Worm (Caenorhabditis elegans) whole organism, L2 larva: ENCODE data around the gene Y57A10A.2.

Experiments used
- C34F6.9 ChIP-seq: fragments of 150-350 bp; optimal IDR thresholded peaks from 2 replicates; lab custom pipeline; 2014; ENCODE audit warnings: missing biosample characterization, missing genetic modification characterization
- F13H6.1 ChIP-seq: sonication (generic microtip); optimal IDR thresholded peaks from 2 replicates; lab custom pipeline; 2016; ENCODE audit warnings: missing genetic modification characterization, missing compliant biosample characterization
- R02D3.7 ChIP-seq: fragments of 150-350 bp; optimal IDR thresholded peaks from 2 replicates; lab custom pipeline; 2014; ENCODE audit warnings: missing biosample characterization, missing genetic modification characterization
- Y55F3AM.14 ChIP-seq: fragments of 200-800 bp; sonication (Bioruptor generic); optimal IDR thresholded peaks from 2 replicates; lab custom pipeline; 2018; ENCODE audit warnings: mild to moderate bottlenecking, missing genetic modification characterization, missing compliant biosample characterization
- ZK546.5 ChIP-seq: sonication (generic microtip); optimal IDR thresholded peaks from 2 replicates; lab custom pipeline; 2017; ENCODE audit warnings: missing biosample characterization, missing genetic modification characterization
- aly-2 ChIP-seq: fragments of 150-350 bp; optimal IDR thresholded peaks from 2 replicates; lab custom pipeline; 2014; ENCODE audit warnings: missing biosample characterization, missing genetic modification characterization
- ama-1 ChIP-seq: fragments of 150-350 bp; optimal IDR thresholded peaks from 2 replicates; lab custom pipeline; 2018; ENCODE audit warnings: inconsistent platforms
- blmp-1 ChIP-seq: sonication (generic microtip); optimal IDR thresholded peaks from 2 replicates; lab custom pipeline; 2017; ENCODE audit warnings: missing genetic modification characterization, mild to moderate bottlenecking, missing compliant biosample characterization, antibody characterized with exemption, moderate library complexity; ENCODE audit not compliant: insufficient read depth
- ceh-16 ChIP-seq: fragments of 150-350 bp; optimal IDR thresholded peaks from 2 replicates; lab custom pipeline; 2014; ENCODE audit warnings: missing biosample characterization, missing genetic modification characterization
- ceh-82 ChIP-seq: fragments of 150-350 bp; optimal IDR thresholded peaks from 2 replicates; lab custom pipeline; 2014; ENCODE audit warnings: missing biosample characterization, missing genetic modification characterization
- dmd-4 ChIP-seq: sonication (generic microtip); optimal IDR thresholded peaks from 2 replicates; lab custom pipeline; 2017; ENCODE audit warnings: missing biosample characterization, missing genetic modification characterization
- egl-27 ChIP-seq: sonication (generic microtip); optimal IDR thresholded peaks from 3 replicates; lab custom pipeline; 2017; ENCODE audit warnings: missing biosample characterization, missing genetic modification reagents, missing genetic modification characterization
- elt-1 ChIP-seq: fragments of 150-350 bp; optimal IDR thresholded peaks from 2 replicates; lab custom pipeline; 2014; ENCODE audit warnings: missing biosample characterization, missing genetic modification characterization
- elt-3 ChIP-seq: sonication (generic microtip); optimal IDR thresholded peaks from 2 replicates; lab custom pipeline; 2017; ENCODE audit warnings: missing biosample characterization, missing genetic modification characterization
- fos-1 ChIP-seq: fragments of 150-350 bp; optimal IDR thresholded peaks from 2 replicates; lab custom pipeline; 2014; ENCODE audit warnings: missing biosample characterization, missing genetic modification characterization
- gmeb-1 ChIP-seq: fragments of 150-350 bp; optimal IDR thresholded peaks from 2 replicates; lab custom pipeline; 2014; ENCODE audit warnings: missing biosample characterization, missing genetic modification characterization
- lin-11 ChIP-seq: fragments of 150-350 bp; sonication (generic microtip); optimal IDR thresholded peaks from 2 replicates; lab custom pipeline; 2014; ENCODE audit warnings: missing biosample characterization, missing genetic modification characterization, inconsistent platforms, mixed read lengths
- lin-13 ChIP-seq: fragments of 150-350 bp; optimal IDR thresholded peaks from 2 replicates; lab custom pipeline; 2014; ENCODE audit warnings: missing biosample characterization, missing genetic modification reagents, missing genetic modification characterization
- lin-39 ChIP-seq: fragments of 150-350 bp; optimal IDR thresholded peaks from 2 replicates; lab custom pipeline; 2014; ENCODE audit warnings: missing biosample characterization, missing genetic modification reagents, missing genetic modification characterization
- lsy-2 ChIP-seq, 2 experiments: fragments of 150-350 bp in 1 of 2; sonication (generic microtip) in 1 of 2; optimal IDR thresholded peaks; 2 replicates each; lab custom pipeline; 2014 to 2017; ENCODE audit warnings: missing biosample characterization in 2 of 2, missing genetic modification characterization in 2 of 2
- mbf-1 ChIP-seq: sonication (generic microtip); optimal IDR thresholded peaks from 2 replicates; lab custom pipeline; 2017; ENCODE audit warnings: missing biosample characterization, missing genetic modification characterization
- mdl-1 ChIP-seq, 2 experiments: fragments of 150-350 bp in 1 of 2; sonication (generic microtip) in 1 of 2; optimal IDR thresholded peaks; 2 replicates each; lab custom pipeline; 2017; ENCODE audit warnings: missing biosample characterization in 2 of 2, missing genetic modification characterization in 2 of 2
- nhr-10 ChIP-seq: sonication (generic microtip); optimal IDR thresholded peaks from 2 replicates; lab custom pipeline; 2017; ENCODE audit warnings: missing biosample characterization, missing genetic modification characterization
- nhr-11 ChIP-seq: fragments of 150-350 bp; optimal IDR thresholded peaks from 2 replicates; lab custom pipeline; 2014; ENCODE audit warnings: missing biosample characterization, missing genetic modification characterization
- nhr-129 ChIP-seq: fragments of 150-350 bp; optimal IDR thresholded peaks from 2 replicates; lab custom pipeline; 2014; ENCODE audit warnings: missing biosample characterization, missing genetic modification characterization
- nhr-21 ChIP-seq: fragments of 150-350 bp; optimal IDR thresholded peaks from 2 replicates; lab custom pipeline; 2014; ENCODE audit warnings: missing biosample characterization, missing genetic modification characterization
- nhr-23 ChIP-seq: fragments of 150-350 bp; optimal IDR thresholded peaks from 2 replicates; lab custom pipeline; 2014; ENCODE audit warnings: missing biosample characterization, missing genetic modification reagents, missing genetic modification characterization
- nhr-237 ChIP-seq: fragments of 150-350 bp; optimal IDR thresholded peaks from 2 replicates; lab custom pipeline; 2014; ENCODE audit warnings: missing biosample characterization, missing genetic modification characterization
- nhr-25 ChIP-seq: fragments of 150-350 bp; sonication (generic microtip); optimal IDR thresholded peaks from 3 replicates; lab custom pipeline; 2014; ENCODE audit warnings: missing biosample characterization, missing genetic modification characterization
- nhr-77 ChIP-seq: fragments of 150-350 bp; optimal IDR thresholded peaks from 2 replicates; lab custom pipeline; 2014; ENCODE audit warnings: missing biosample characterization, missing genetic modification characterization
- peb-1 ChIP-seq: fragments of 150-350 bp; optimal IDR thresholded peaks from 2 replicates; lab custom pipeline; 2014; ENCODE audit warnings: missing biosample characterization, missing genetic modification characterization
- sem-4 ChIP-seq: fragments of 150-350 bp; optimal IDR thresholded peaks from 2 replicates; lab custom pipeline; 2014; ENCODE audit warnings: missing biosample characterization, missing genetic modification reagents, missing genetic modification characterization
- skn-1 ChIP-seq: sonication (generic microtip); optimal IDR thresholded peaks from 2 replicates; lab custom pipeline; 2017; ENCODE audit warnings: missing biosample characterization, missing genetic modification characterization
- sma-3 ChIP-seq: sonication (generic microtip); optimal IDR thresholded peaks from 2 replicates; lab custom pipeline; 2016; ENCODE audit warnings: missing genetic modification reagents, missing genetic modification characterization, missing compliant biosample characterization
- sma-9 ChIP-seq, 2 experiments: fragments of 150-350 bp in 1 of 2; sonication (generic microtip) in 1 of 2; optimal IDR thresholded peaks; 2 replicates each; lab custom pipeline; 2014 to 2016; ENCODE audit warnings: missing genetic modification characterization in 2 of 2, mild to moderate bottlenecking in 1 of 2, missing biosample characterization in 1 of 2, missing compliant biosample characterization in 1 of 2, missing genetic modification reagents in 1 of 2, moderate library complexity in 1 of 2
- snpc-4 ChIP-seq: fragments of 150-350 bp; optimal IDR thresholded peaks from 2 replicates; lab custom pipeline; 2014; ENCODE audit warnings: missing biosample characterization, missing genetic modification characterization
- unc-39 ChIP-seq: fragments of 150-350 bp; optimal IDR thresholded peaks from 2 replicates; lab custom pipeline; 2014; ENCODE audit warnings: missing biosample characterization, missing genetic modification characterization
- unc-55 ChIP-seq: fragments of 150-350 bp; sonication (generic microtip); optimal IDR thresholded peaks from 3 replicates; lab custom pipeline; 2014; ENCODE audit warnings: missing biosample characterization, missing genetic modification reagents, missing genetic modification characterization
- unc-62 ChIP-seq: fragments of 150-350 bp; optimal IDR thresholded peaks from 2 replicates; lab custom pipeline; 2014; ENCODE audit warnings: missing biosample characterization, missing genetic modification reagents, missing genetic modification characterization
- zag-1 ChIP-seq: fragments of 150-350 bp; optimal IDR thresholded peaks from 2 replicates; lab custom pipeline; 2014; ENCODE audit warnings: missing biosample characterization, missing genetic modification characterization
- ztf-1 ChIP-seq: fragments of 200-800 bp; sonication (Bioruptor generic); conservative IDR thresholded peaks from 2 replicates; pipeline ENCODE4 v1.3.6; 2022; ENCODE audit warnings: missing genetic modification characterization, missing compliant biosample characterization
- ztf-11 ChIP-seq: sonication (generic microtip); optimal IDR thresholded peaks from 2 replicates; lab custom pipeline; 2017; ENCODE audit warnings: missing biosample characterization, missing genetic modification characterization
- ztf-4 ChIP-seq: fragments of 150-350 bp; optimal IDR thresholded peaks from 2 replicates; lab custom pipeline; 2014; ENCODE audit warnings: missing biosample characterization, missing genetic modification characterization

The Y57A10A.2 gene

ce11 chrII:12147331-12147730 is at the start of gene Y57A10A.2:
Gene Y57A10A.2 (plus strand): TSS chrII:12147631.
- no peak for TF ChIP-seq mbf-1
- no peak for TF ChIP-seq ztf-1
- TF ChIP-seq lin-11 (tag; lab: Kevin White, UChicago): no peak
- TF ChIP-seq nhr-23 (tag; lab: Kevin White, UChicago): no peak
- TF ChIP-seq nhr-237 (tag; lab: Kevin White, UChicago): no peak
- no peak for TF ChIP-seq ceh-82 (tag; lab: Kevin White, UChicago)
- TF ChIP-seq gmeb-1 (tag; lab: Kevin White, UChicago): no peak
- TF ChIP-seq lin-13 (GFP tag; lab: Kevin White, UChicago): no peak
- TF ChIP-seq ztf-4 (tag; lab: Kevin White, UChicago): no peak
- TF ChIP-seq unc-62 (GFP tag; lab: Kevin White, UChicago): no peak
- no peak for TF ChIP-seq fos-1 (tag; lab: Kevin White, UChicago)
- TF ChIP-seq Y55F3AM.14: no peak

DNA sequence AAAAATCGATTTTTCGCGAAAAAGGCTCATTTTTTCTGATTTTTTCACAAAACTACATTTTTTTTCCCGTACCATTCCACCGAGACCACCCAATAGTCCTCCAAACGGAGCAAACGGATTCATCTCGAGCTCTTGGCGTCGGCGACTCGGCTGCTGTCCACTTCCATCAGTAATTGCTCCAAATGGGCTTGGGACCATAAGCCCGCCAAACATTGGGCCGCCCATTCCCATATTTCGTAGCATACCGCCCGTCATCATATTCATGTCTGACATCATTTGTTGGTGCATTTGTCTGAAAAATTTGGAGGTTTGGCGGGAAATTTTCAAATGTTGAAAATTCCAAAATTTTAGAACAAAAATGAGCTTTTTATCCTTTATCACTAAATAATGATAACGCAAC is 48.7 kb upstream of the Y57A10A.2 start:
- no peak for TF ChIP-seq egl-27 (tag; lab: Kevin White, UChicago)
- TF ChIP-seq elt-1 (tag; lab: Kevin White, UChicago): no peak
- TF ChIP-seq skn-1 (tag; lab: Kevin White, UChicago): no peak
- no peak for TF ChIP-seq sma-3 (GFP tag; lab: Kevin White, UChicago)
- TF ChIP-seq C34F6.9 (tag; lab: Kevin White, UChicago): no peak
- TF ChIP-seq ceh-16 (tag; lab: Kevin White, UChicago): no peak
- TF ChIP-seq ztf-11 (tag; lab: Kevin White, UChicago): no peak
- no peak for TF ChIP-seq zag-1 (tag; lab: Kevin White, UChicago)
- no peak for TF ChIP-seq nhr-10
- no peak for TF ChIP-seq F13H6.1
- no peak for TF ChIP-seq aly-2 (tag; lab: Kevin White, UChicago)
- no peak for TF ChIP-seq nhr-11 (tag; lab: Kevin White, UChicago)
- TF ChIP-seq snpc-4 (tag; lab: Kevin White, UChicago): no peak
- no peak for TF ChIP-seq unc-62 (GFP tag; lab: Kevin White, UChicago)

DNA sequence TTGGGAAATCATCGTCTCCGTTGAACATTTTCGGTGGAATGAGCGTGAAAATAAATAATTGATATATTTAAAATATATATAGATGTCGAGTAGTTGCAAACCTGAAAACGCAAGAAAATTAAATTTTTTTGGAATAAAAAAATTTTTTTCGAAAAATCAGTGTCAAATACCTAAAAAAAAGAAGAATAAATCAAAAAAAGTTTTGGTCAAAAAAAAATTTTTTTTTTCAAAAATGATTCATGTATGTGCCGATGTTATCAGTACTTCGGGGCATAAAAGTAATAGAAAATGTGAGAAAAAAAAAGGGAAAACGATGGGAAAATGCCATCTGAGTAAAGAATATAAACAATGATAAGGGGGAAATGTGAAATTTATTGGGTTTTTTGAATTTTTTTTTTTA is 47.5 kb upstream of the Y57A10A.2 start, which contains the start of gene Y17G7B.17:
Gene Y17G7B.17, minus strand, starts transcription at position 101 of the 400 bp plus-strand sequence.
- no peak for TF ChIP-seq snpc-4 (tag; lab: Kevin White, UChicago)
- TF ChIP-seq fos-1 (tag; lab: Kevin White, UChicago): peak; percentile 76
- TF ChIP-seq, all 48 proteins: peak for 1

ce11 chrII:12102365-12102764 is 45.1 kb upstream of the Y57A10A.2 start:
- TF ChIP-seq nhr-129 (peak; percentile 95), mdl-1 (tag; optimal IDR thresholded peaks at IDR 0.05; lab: Kevin White, UChicago) (peak; percentile 83 to 98), ama-1 (lab: Kevin White, UChicago) (peak; percentile 92), nhr-10 (peak; percentile 76), aly-2 (tag; lab: Kevin White, UChicago) (no peak), ztf-11 (tag; lab: Kevin White, UChicago) (no peak), gmeb-1 (tag; lab: Kevin White, UChicago) (peak; percentile 85), lin-13 (GFP tag; lab: Kevin White, UChicago) (peak; percentile 90), nhr-77 (peak; percentile 52), unc-55 (GFP tag; lab: Kevin White, UChicago) (peak; percentile 90), peb-1 (tag; lab: Kevin White, UChicago) (no peak), ceh-16 (tag; lab: Kevin White, UChicago) (peak; percentile 13), sem-4 (tag; lab: Kevin White, UChicago) (peak; percentile 93), unc-62 (GFP tag; lab: Kevin White, UChicago) (no peak), egl-27 (tag; lab: Kevin White, UChicago) (peak; percentile 92), Y55F3AM.14 (peak; percentile 74), lin-39 (tag; lab: Kevin White, UChicago) (no peak), mbf-1 (no peak), zag-1 (tag; lab: Kevin White, UChicago) (peak; percentile 71), nhr-21 (tag; lab: Kevin White, UChicago) (peak; percentile 89), ceh-82 (tag; lab: Kevin White, UChicago) (no peak), F13H6.1 (peak; percentile 94), sma-9 (GFP tag; optimal IDR thresholded peaks at IDR 0.05; lab: Kevin White, UChicago) (peak; percentile 91), sma-9 (tag; optimal IDR thresholded peaks at IDR 0.05; lab: Kevin White, UChicago) (no peak), lin-11 (tag; lab: Kevin White, UChicago) (peak; percentile 76), elt-1 (tag; lab: Kevin White, UChicago) (no peak), sma-3 (GFP tag; lab: Kevin White, UChicago) (peak; percentile 96), blmp-1 (tag; lab: Kevin White, UChicago) (peak; percentile 78), unc-39 (no peak), ztf-1 (no peak), fos-1 (tag; lab: Kevin White, UChicago) (peak; percentile 94), ztf-4 (tag; lab: Kevin White, UChicago) (peak; percentile 97), nhr-25 (tag; lab: Kevin White, UChicago) (peak; percentile 92), elt-3 (tag; lab: Kevin White, UChicago) (no peak), dmd-4 (tag; lab: Kevin White, UChicago) (no peak), nhr-237 (tag; lab: Kevin White, UChicago) (peak; percentile 42), lsy-2 (tag; optimal IDR thresholded peaks at IDR 0.05; lab: Kevin White, UChicago) (peak; percentile 80 to 94), ZK546.5 (tag; lab: Kevin White, UChicago) (peak; percentile 39), R02D3.7 (tag; lab: Kevin White, UChicago) (no peak), C34F6.9 (tag; lab: Kevin White, UChicago) (peak; percentile 100)
